Fruit fly (Drosophila melanogaster) whole organism, prepupa: ENCODE data around the gene sav.

Experiments used
- Blimp-1 ChIP-seq: fragments of 200-800 bp; sonication (Bioruptor generic); optimal IDR thresholded peaks from 3 replicates; lab custom pipeline; 2017; ENCODE audit warnings: missing biosample characterization, missing genetic modification characterization, mild to moderate bottlenecking, moderate library complexity, missing genetic modification reagents
- CG10631 ChIP-seq: fragments of 200-800 bp; sonication (Bioruptor generic); optimal IDR thresholded peaks from 2 replicates; lab custom pipeline; 2016; ENCODE audit warnings: missing biosample characterization, missing genetic modification characterization
- CG10669 ChIP-seq: fragments of 200-800 bp; sonication (Bioruptor generic); optimal IDR thresholded peaks from 3 replicates; lab custom pipeline; 2018; ENCODE audit warnings: missing biosample characterization, mild to moderate bottlenecking, missing genetic modification characterization, moderate library complexity
- CG15336 ChIP-seq: fragments of 200-800 bp; sonication (Bioruptor generic); IDR thresholded peaks from 2 replicates; pipeline ENCODE4 v1.3.6; 2022; ENCODE audit warnings: missing biosample characterization, missing genetic modification characterization
- CG1621 ChIP-seq: fragments of 200-800 bp; sonication (Bioruptor generic); optimal IDR thresholded peaks from 3 replicates; lab custom pipeline; 2018; ENCODE audit warnings: missing biosample characterization, mild to moderate bottlenecking, missing genetic modification characterization
- CG16779 ChIP-seq: fragments of 200-800 bp; sonication (Bioruptor generic); optimal IDR thresholded peaks from 3 replicates; lab custom pipeline; 2017; ENCODE audit warnings: missing biosample characterization, mild to moderate bottlenecking, missing genetic modification characterization
- CG3032 ChIP-seq: fragments of 200-800 bp; optimal IDR thresholded peaks from 2 replicates; lab custom pipeline; 2019; ENCODE audit warnings: missing biosample characterization, mild to moderate bottlenecking, missing genetic modification characterization, moderate library complexity
- CG31627 ChIP-seq: fragments of 200-800 bp; sonication (Bioruptor generic); optimal IDR thresholded peaks from 3 replicates; lab custom pipeline; 2016; ENCODE audit warnings: missing biosample characterization, missing genetic modification characterization
- CG32006 ChIP-seq: fragments of 200-800 bp; sonication (Bioruptor generic); optimal IDR thresholded peaks from 3 replicates; lab custom pipeline; 2017; ENCODE audit warnings: missing biosample characterization, mild to moderate bottlenecking, missing genetic modification characterization
- CG3919 ChIP-seq: fragments of 200-800 bp; sonication (Bioruptor generic); optimal IDR thresholded peaks from 3 replicates; lab custom pipeline; 2016; ENCODE audit warnings: missing biosample characterization, missing genetic modification characterization
- CG6276 ChIP-seq: fragments of 200-800 bp; sonication (Bioruptor generic); optimal IDR thresholded peaks from 2 replicates; lab custom pipeline; 2017; ENCODE audit warnings: missing biosample characterization, mild to moderate bottlenecking, missing genetic modification characterization
- CG6808 ChIP-seq: fragments of 200-800 bp; sonication (Bioruptor generic); optimal IDR thresholded peaks from 3 replicates; lab custom pipeline; 2017; ENCODE audit warnings: missing biosample characterization, missing genetic modification characterization, mild to moderate bottlenecking, moderate library complexity, missing genetic modification reagents
- CG6854 ChIP-seq: fragments of 200-800 bp; sonication (Bioruptor generic); optimal IDR thresholded peaks from 2 replicates; lab custom pipeline; 2017; ENCODE audit warnings: missing biosample characterization, mild to moderate bottlenecking, missing genetic modification characterization
- CG7368 ChIP-seq: fragments of 200-800 bp; sonication (Bioruptor generic); optimal IDR thresholded peaks from 3 replicates; lab custom pipeline; 2016; ENCODE audit warnings: missing biosample characterization, missing genetic modification characterization
- CG8119 ChIP-seq: fragments of 200-800 bp; sonication (Bioruptor generic); IDR thresholded peaks from 3 replicates; pipeline ENCODE4 v1.3.6; 2022; ENCODE audit warnings: missing biosample characterization, missing genetic modification characterization
- CG8319 ChIP-seq: fragments of 200-800 bp; sonication (Bioruptor generic); optimal IDR thresholded peaks from 3 replicates; lab custom pipeline; 2016; ENCODE audit warnings: missing biosample characterization, missing genetic modification characterization
- CG8632 ChIP-seq: fragments of 200-800 bp; sonication (Bioruptor generic); optimal IDR thresholded peaks from 3 replicates; lab custom pipeline; 2016; ENCODE audit warnings: missing biosample characterization, missing genetic modification characterization
- CG9139 ChIP-seq: fragments of 200-800 bp; sonication (Bioruptor generic); optimal IDR thresholded peaks from 3 replicates; lab custom pipeline; 2017; ENCODE audit warnings: missing biosample characterization, mild to moderate bottlenecking, missing genetic modification characterization
- Eip75B ChIP-seq: fragments of 200-800 bp; sonication (Bioruptor generic); optimal IDR thresholded peaks from 3 replicates; lab custom pipeline; 2016; ENCODE audit warnings: missing biosample characterization, missing genetic modification characterization
- Eip93F ChIP-seq: fragments of 200-800 bp; sonication (Bioruptor generic); optimal IDR thresholded peaks from 2 replicates; lab custom pipeline; 2016; ENCODE audit warnings: missing biosample characterization, mild to moderate bottlenecking, missing genetic modification characterization
- Ets21C ChIP-seq: fragments of 200-800 bp; sonication (Bioruptor generic); optimal IDR thresholded peaks from 3 replicates; lab custom pipeline; 2016; ENCODE audit warnings: missing biosample characterization, missing genetic modification characterization
- Ets96B ChIP-seq: fragments of 200-800 bp; optimal IDR thresholded peaks from 2 replicates; lab custom pipeline; 2019; ENCODE audit warnings: missing biosample characterization, mild to moderate bottlenecking, missing genetic modification characterization, moderate library complexity
- Gug ChIP-seq: fragments of 200-800 bp; sonication (Bioruptor generic); IDR thresholded peaks from 2 replicates; pipeline ENCODE4 v1.3.6; 2022; ENCODE audit warnings: missing biosample characterization, missing genetic modification characterization
- Hr38 ChIP-seq: sonication (Bioruptor generic); optimal IDR thresholded peaks from 2 replicates; lab custom pipeline; 2016; ENCODE audit warnings: missing biosample characterization, missing genetic modification characterization
- Hr39 ChIP-seq: fragments of 200-800 bp; sonication (Bioruptor generic); optimal IDR thresholded peaks from 2 replicates; lab custom pipeline; 2016; ENCODE audit warnings: missing biosample characterization, missing genetic modification characterization
- Met ChIP-seq: fragments of 200-800 bp; sonication (Bioruptor generic); optimal IDR thresholded peaks from 3 replicates; lab custom pipeline; 2016; ENCODE audit warnings: missing biosample characterization, missing genetic modification characterization
- OdsH ChIP-seq: fragments of 200-800 bp; sonication (Bioruptor generic); optimal IDR thresholded peaks from 3 replicates; lab custom pipeline; 2016; ENCODE audit warnings: missing biosample characterization, missing genetic modification characterization
- Smox ChIP-seq: fragments of 200-800 bp; sonication (Bioruptor generic); optimal IDR thresholded peaks from 3 replicates; lab custom pipeline; 2016; ENCODE audit warnings: missing biosample characterization, missing genetic modification characterization
- achi ChIP-seq: fragments of 200-800 bp; sonication (Bioruptor generic); optimal IDR thresholded peaks from 3 replicates; lab custom pipeline; 2016; ENCODE audit warnings: missing biosample characterization, missing genetic modification characterization
- acj6 ChIP-seq: fragments of 200-800 bp; sonication (Bioruptor generic); optimal IDR thresholded peaks from 3 replicates; lab custom pipeline; 2016; ENCODE audit warnings: missing biosample characterization, missing genetic modification characterization
- dsx ChIP-seq: fragments of 200-800 bp; optimal IDR thresholded peaks from 3 replicates; lab custom pipeline; 2019; ENCODE audit warnings: missing biosample characterization, mild to moderate bottlenecking, missing genetic modification characterization, moderate library complexity; ENCODE audit not compliant: poor library complexity, severe bottlenecking
- eg ChIP-seq: fragments of 200-800 bp; sonication (Bioruptor generic); IDR thresholded peaks from 3 replicates; pipeline ENCODE4 v1.3.6; 2022; ENCODE audit warnings: missing biosample characterization, missing genetic modification characterization
- esn ChIP-seq: fragments of 200-800 bp; sonication (Bioruptor generic); optimal IDR thresholded peaks from 2 replicates; lab custom pipeline; 2016; ENCODE audit warnings: missing biosample characterization, mild to moderate bottlenecking, missing genetic modification characterization, moderate library complexity
- fd85E ChIP-seq: fragments of 200-800 bp; sonication (Bioruptor generic); optimal IDR thresholded peaks from 3 replicates; lab custom pipeline; 2016; ENCODE audit warnings: missing biosample characterization, missing genetic modification characterization
- pdm3 ChIP-seq: fragments of 200-800 bp; sonication (Bioruptor generic); optimal IDR thresholded peaks from 3 replicates; lab custom pipeline; 2016; ENCODE audit warnings: missing biosample characterization, missing genetic modification characterization
- salr ChIP-seq, 2 experiments: fragments of 200-800 bp; sonication (Bioruptor generic); optimal IDR thresholded peaks; 3 replicates each; lab custom pipeline; 2016 to 2018; ENCODE audit warnings: missing biosample characterization in 2 of 2, missing genetic modification characterization in 2 of 2, mild to moderate bottlenecking in 1 of 2
- ss ChIP-seq, 2 experiments: fragments of 200-800 bp; sonication (Bioruptor generic); optimal IDR thresholded peaks; 2 replicates in 1 of 2; 3 replicates in 1 of 2; lab custom pipeline; 2017 to 2018; ENCODE audit warnings: mild to moderate bottlenecking in 2 of 2, missing biosample characterization in 2 of 2, missing genetic modification characterization in 2 of 2, moderate library complexity in 1 of 2
- svp ChIP-seq: fragments of 200-800 bp; sonication (Bioruptor generic); peaks from one replicate; lab custom pipeline; 2016; ENCODE audit warnings: missing biosample characterization, missing genetic modification characterization
- vri ChIP-seq: fragments of 200-800 bp; sonication (Bioruptor generic); optimal IDR thresholded peaks from 3 replicates; lab custom pipeline; 2016; ENCODE audit warnings: missing biosample characterization, mild to moderate bottlenecking, missing genetic modification characterization

The sav gene

DNA sequence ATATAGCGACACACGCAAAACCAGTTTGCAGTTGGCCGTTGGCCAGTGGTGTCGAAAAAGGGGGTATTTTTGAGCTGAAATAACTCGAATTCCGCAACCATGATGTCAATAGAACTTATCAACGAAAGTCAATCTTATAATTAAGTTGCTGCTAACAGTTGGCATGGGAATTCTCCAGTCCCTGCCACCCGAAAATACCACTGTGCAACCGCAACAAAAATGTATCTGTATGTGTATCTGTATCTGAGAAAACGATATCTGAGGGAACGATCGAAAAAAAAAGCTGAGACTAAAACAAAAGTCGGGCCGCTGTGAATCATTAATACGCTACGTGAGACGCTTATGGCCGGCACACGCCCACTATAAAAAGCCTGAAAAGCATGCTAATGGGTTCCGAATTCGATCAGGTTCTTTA lies 14.6 kb downstream of the sav start (continued):
- TF ChIP-seq CG31627 (GFP tag; lab: Kevin White, UChicago) (peak; percentile 95), CG6854 (GFP tag; lab: Kevin White, UChicago) (peak; percentile 15), Gug (GFP tag; lab: Robert Waterston, UW) (peak; percentile 57), CG8632 (GFP tag; lab: Kevin White, UChicago) (peak; percentile 89), CG32006 (GFP tag; lab: Kevin White, UChicago) (peak; percentile 80), Ets96B (tag; lab: Kevin White, UChicago) (peak; percentile 90), ss (GFP tag; optimal IDR thresholded peaks at IDR 0.05; lab: Kevin White, UChicago) (peak; percentile 70 to 89), Hr39 (GFP tag; lab: Kevin White, UChicago) (peak; percentile 95), CG10669 (GFP tag; lab: Kevin White, UChicago) (peak; percentile 91), CG1621 (tag; lab: Kevin White, UChicago) (peak; percentile 88), Eip75B (GFP tag; lab: Kevin White, UChicago) (peak; percentile 90), acj6 (GFP tag; lab: Kevin White, UChicago) (peak; percentile 90), CG16779 (peak; percentile 57), Eip93F (GFP tag; lab: Kevin White, UChicago) (no peak), Smox (peak; percentile 91), CG6276 (peak; percentile 41), Blimp-1 (GFP tag; lab: Kevin White, UChicago) (peak; percentile 79), CG6808 (GFP tag; lab: Kevin White, UChicago) (peak; percentile 82), CG3919 (GFP tag; lab: Kevin White, UChicago) (peak; percentile 93), CG8319 (GFP tag; lab: Kevin White, UChicago) (peak; percentile 87), CG15336 (GFP tag; lab: Robert Waterston, UW) (peak; percentile 79), OdsH (GFP tag; lab: Kevin White, UChicago) (peak; percentile 89), salr (GFP tag; optimal IDR thresholded peaks at IDR 0.05; lab: Kevin White, UChicago) (peak; percentile 74 to 82), Met (GFP tag; lab: Kevin White, UChicago) (peak; percentile 92), dsx (GFP tag; lab: Kevin White, UChicago) (peak; percentile 82), achi (GFP tag; lab: Kevin White, UChicago) (peak; percentile 88), fd85E (peak; percentile 65), CG8119 (GFP tag; lab: Robert Waterston, UW) (peak; percentile 85), Ets21C (GFP tag; lab: Kevin White, UChicago) (peak; percentile 91), eg (GFP tag; lab: Robert Waterston, UW) (peak; percentile 84), esn (peak; percentile 93)

DNA sequence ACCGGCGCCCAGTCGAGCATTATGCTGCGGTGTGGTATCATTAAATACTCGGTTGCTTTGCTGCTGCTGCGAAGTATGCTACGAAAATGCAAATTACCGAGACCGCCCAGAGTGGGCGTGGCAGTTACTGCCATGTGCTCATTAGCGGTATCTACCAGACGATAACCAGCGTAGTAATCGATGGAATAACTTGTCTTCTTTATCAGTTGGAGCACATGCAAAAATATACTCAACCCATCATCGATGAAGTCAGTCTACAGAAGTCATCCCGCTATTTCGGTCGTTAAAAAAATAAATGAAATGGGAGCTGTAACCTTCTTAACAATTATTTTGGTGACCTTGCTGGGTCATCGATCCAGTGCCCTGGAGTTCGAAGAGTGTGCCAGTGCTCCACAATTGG lies 17.4 kb downstream of the sav start, which contains the start of gene CG13837:
Gene CG13837, plus strand, starts transcription at position 301 of the 400 bp plus-strand sequence.
- TF ChIP-seq vri (no peak), Smox (no peak), Hr39 (GFP tag; lab: Kevin White, UChicago) (no peak), CG10669 (GFP tag; lab: Kevin White, UChicago) (no peak), fd85E (no peak), salr (GFP tag; optimal IDR thresholded peaks at IDR 0.05; lab: Kevin White, UChicago) (no peak), esn (no peak), CG3032 (no peak), Hr38 (no peak), CG10631 (GFP tag; lab: Kevin White, UChicago) (no peak), CG9139 (GFP tag; lab: Kevin White, UChicago) (no peak), svp (GFP tag; lab: Kevin White, UChicago) (no peak), pdm3 (GFP tag; lab: Kevin White, UChicago) (no peak), CG31627 (GFP tag; lab: Kevin White, UChicago) (no peak), CG8319 (GFP tag; lab: Kevin White, UChicago) (no peak), CG7368 (GFP tag; lab: Kevin White, UChicago) (no peak), Blimp-1 (GFP tag; lab: Kevin White, UChicago) (no peak), eg (GFP tag; lab: Robert Waterston, UW) (no peak)
- TF ChIP-seq, all 60 proteins: peak for 0
